Fruit fly (Drosophila melanogaster): Measurements from ENCODE around the gene RabGGTa.

Gene RabGGTa

DNA sequence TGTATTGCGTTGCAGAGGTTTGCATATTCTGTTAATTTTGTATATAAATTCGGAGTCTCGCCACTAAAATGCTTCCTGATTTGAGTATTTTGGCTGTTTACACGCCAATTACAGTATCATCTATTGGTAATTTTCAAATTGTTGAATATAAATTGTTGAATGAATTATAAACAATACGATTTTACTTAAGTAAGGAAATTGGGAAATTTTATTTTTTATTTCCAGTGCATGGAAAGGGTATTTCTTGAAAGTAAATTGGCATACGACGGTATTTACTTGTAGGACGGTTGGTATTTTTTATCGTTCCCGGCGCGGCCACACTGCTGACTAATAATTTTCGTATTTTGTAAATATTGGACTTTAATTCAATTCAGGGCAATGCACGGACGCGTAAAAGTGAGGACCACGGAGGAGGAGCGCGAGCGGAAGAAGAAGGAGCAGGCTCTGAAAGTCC is at the start of gene RabGGTa:
Gene RabGGTa, plus strand, starts transcription at position 298 of the 454 bp plus-strand sequence.
- TF ChIP-seq woc (GFP tag; optimal IDR thresholded peaks at IDR 0.05) (peak; percentile 24), CrebA (GFP tag; optimal IDR thresholded peaks at IDR 0.05; ENCODE audit: borderline replicate concordance) (no peak), Myc (optimal IDR thresholded peaks at IDR 0.05) (no peak), usp (GFP tag; optimal IDR thresholded peaks at IDR 0.05) (no peak), h (GFP tag; optimal IDR thresholded peaks at IDR 0.05) (peak; percentile 51), Hr78 (GFP tag; optimal IDR thresholded peaks at IDR 0.05) (no peak), rgr (GFP tag; optimal IDR thresholded peaks at IDR 0.05) (peak; percentile 40), foxo (GFP tag; optimal IDR thresholded peaks at IDR 0.05) (peak in 1 of 2 experiments; percentile 51), Rel (GFP tag; optimal IDR thresholded peaks at IDR 0.05) (no peak), Rel (tag; optimal IDR thresholded peaks at IDR 0.05) (no peak), Sp1 (GFP tag; optimal IDR thresholded peaks at IDR 0.05) (peak; percentile 54), Jra (GFP tag; optimal IDR thresholded peaks at IDR 0.05) (peak; percentile 53), fru (GFP tag; optimal IDR thresholded peaks at IDR 0.05) (peak; percentile 66), GATAd (GFP tag; optimal IDR thresholded peaks at IDR 0.05) (peak; percentile 25), brk (GFP tag; optimal IDR thresholded peaks at IDR 0.05) (no peak), CG9705 (GFP tag; optimal IDR thresholded peaks at IDR 0.05) (peak; percentile 11), OdsH (GFP tag; optimal IDR thresholded peaks at IDR 0.05) (peak; percentile 33), ey (GFP tag; optimal IDR thresholded peaks at IDR 0.05) (peak; percentile 45), HLH106 (tag; optimal IDR thresholded peaks at IDR 0.05) (peak; percentile 68), dmrt93B (GFP tag; optimal IDR thresholded peaks at IDR 0.05) (peak; percentile 22), psq (GFP tag; optimal IDR thresholded peaks at IDR 0.05) (no peak), tai (GFP tag; optimal IDR thresholded peaks at IDR 0.05) (peak; percentile 40), br (GFP tag; optimal IDR thresholded peaks at IDR 0.05) (peak; percentile 35), dsf (GFP tag; optimal IDR thresholded peaks at IDR 0.05; ENCODE audit: borderline replicate concordance) (no peak)

DNA sequence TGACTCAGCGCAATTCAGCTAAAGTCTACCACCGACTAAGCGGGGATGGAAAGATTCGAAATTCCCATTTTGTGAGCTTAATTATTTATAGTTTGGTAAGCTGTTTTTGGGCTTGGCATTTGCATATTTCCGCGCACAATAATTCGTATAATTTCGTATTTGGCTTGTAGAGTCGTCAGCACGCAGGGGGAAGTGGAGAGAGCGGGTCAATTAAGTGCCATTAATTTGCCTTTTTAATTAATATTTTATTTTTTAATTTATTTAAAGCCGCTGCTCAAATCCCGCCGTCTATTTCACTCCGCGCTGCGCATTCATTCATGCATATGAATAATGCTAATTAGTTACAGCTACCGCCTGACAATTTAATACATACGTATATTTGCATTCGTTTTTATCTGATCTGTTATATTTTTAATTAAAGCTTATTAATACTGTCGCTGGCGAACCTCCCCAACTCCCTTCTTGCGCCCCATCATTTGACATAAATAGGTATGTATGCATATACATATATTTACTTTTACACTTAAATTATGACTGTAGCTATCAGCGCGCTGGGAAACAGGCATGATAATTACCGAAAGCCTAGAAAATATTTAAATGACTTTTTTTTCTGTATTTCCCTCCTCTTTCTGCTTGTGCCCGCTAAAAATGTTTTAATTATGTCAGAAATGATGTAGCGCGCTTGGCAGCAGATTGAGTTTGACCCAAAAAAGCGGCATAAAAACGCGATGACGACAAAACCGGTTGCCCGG is 47.9 kb upstream of the RabGGTa start:
- TF ChIP-seq OdsH (GFP tag; optimal IDR thresholded peaks at IDR 0.05) (no peak), pan (optimal IDR thresholded peaks at IDR 0.05) (no peak), ey (GFP tag; optimal IDR thresholded peaks at IDR 0.05) (no peak), Jra (GFP tag; optimal IDR thresholded peaks at IDR 0.05) (no peak), br (GFP tag; optimal IDR thresholded peaks at IDR 0.05) (peak; percentile 32), sage (GFP tag; optimal IDR thresholded peaks at IDR 0.05) (no peak), foxo (GFP tag; optimal IDR thresholded peaks at IDR 0.05) (no peak), Vsx2 (GFP tag; optimal IDR thresholded peaks at IDR 0.05; ENCODE audit: partially characterized antibody) (peak; percentile 40), Hr83 (GFP tag; optimal IDR thresholded peaks at IDR 0.05; ENCODE audit: poor library complexity, severe bottlenecking) (peak; percentile 10), CG9705 (GFP tag; optimal IDR thresholded peaks at IDR 0.05) (no peak), Mio (GFP tag; optimal IDR thresholded peaks at IDR 0.05) (no peak), dsf (GFP tag; optimal IDR thresholded peaks at IDR 0.05; ENCODE audit: borderline replicate concordance) (no peak), rgr (GFP tag; optimal IDR thresholded peaks at IDR 0.05) (no peak), GATAd (GFP tag; optimal IDR thresholded peaks at IDR 0.05) (no peak)

DNA sequence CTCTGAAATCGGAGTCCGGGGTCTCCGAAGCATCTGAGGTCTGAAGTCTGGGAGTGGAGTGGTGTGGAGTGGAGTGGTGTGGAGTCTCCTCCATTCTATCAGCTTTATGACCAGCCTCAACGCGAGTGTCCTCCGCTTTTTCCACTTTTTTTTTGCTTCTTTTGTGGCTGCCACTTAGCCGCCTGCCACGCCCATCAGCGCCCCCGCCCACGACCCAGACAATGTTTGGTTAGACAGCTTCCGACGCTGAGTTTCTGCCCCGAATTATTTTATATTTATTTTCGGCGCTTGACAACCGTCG is 47.4 kb upstream of the RabGGTa start:
- TF ChIP-seq br (GFP tag; optimal IDR thresholded peaks at IDR 0.05): no peak
- TF ChIP-seq psq (GFP tag; optimal IDR thresholded peaks at IDR 0.05): peak; percentile 9
- TF ChIP-seq sv (GFP tag; optimal IDR thresholded peaks at IDR 0.05): no peak
- TF ChIP-seq CG32264 (GFP tag; optimal IDR thresholded peaks at IDR 0.05): no peak
- no peak for TF ChIP-seq OdsH (GFP tag; optimal IDR thresholded peaks at IDR 0.05)
- TF ChIP-seq sage (GFP tag; optimal IDR thresholded peaks at IDR 0.05): no peak
- TF ChIP-seq Dif (GFP tag; optimal IDR thresholded peaks at IDR 0.05; ENCODE audit: partially characterized antibody): peak; percentile 51
- no peak for TF ChIP-seq Mio (GFP tag; optimal IDR thresholded peaks at IDR 0.05)
- TF ChIP-seq dl (GFP tag; optimal IDR thresholded peaks at IDR 0.05; ENCODE audit: insufficient read depth in 1 of 2, partially characterized antibody in 2 of 2): peak in 1 of 2 experiments; percentile 31
- peak; percentile 5 for TF ChIP-seq woc (GFP tag; optimal IDR thresholded peaks at IDR 0.05)

DNA sequence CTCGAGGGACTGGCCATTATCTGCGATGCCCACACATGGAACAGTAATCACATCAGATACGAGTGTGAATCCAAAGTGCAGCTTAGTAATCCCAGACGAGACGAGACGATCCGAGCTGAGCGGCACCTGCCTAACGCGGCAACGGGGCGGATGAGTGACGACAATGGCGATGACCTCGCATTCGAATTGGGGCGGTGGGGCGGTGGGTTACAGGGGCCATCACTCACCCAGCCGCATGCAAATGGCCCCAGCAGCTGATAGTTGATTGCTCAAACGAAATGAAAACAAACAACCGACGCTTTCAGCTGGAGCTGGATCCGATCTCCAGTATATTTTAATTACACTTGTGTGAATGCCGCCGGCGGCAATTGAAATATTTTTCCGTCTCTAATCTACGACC is 46.2 kb upstream of the RabGGTa start:
- no peak for TF ChIP-seq woc (GFP tag; optimal IDR thresholded peaks at IDR 0.05)
- TF ChIP-seq Rel (GFP tag; optimal IDR thresholded peaks at IDR 0.05): no peak
- peak; percentile 13 for TF ChIP-seq Rel (tag; optimal IDR thresholded peaks at IDR 0.05)
- no peak for TF ChIP-seq CG9705 (GFP tag; optimal IDR thresholded peaks at IDR 0.05)
- peak; percentile 23 for TF ChIP-seq Hnf4 (GFP tag; optimal IDR thresholded peaks at IDR 0.05)

Data from whole organism, wandering third instar larva.